Worm (Caenorhabditis elegans) whole organism, mixed stage, embryonic: ENCODE data around the gene trap-3.

Experiments used
- M03D4.4 ChIP-seq: sonication (generic microtip); optimal IDR thresholded peaks from 2 replicates; lab custom pipeline; 2017; ENCODE audit warnings: mild to moderate bottlenecking, missing genetic modification characterization, missing compliant biosample characterization
- bed-3 ChIP-seq: fragments of 200-800 bp; sonication (Bioruptor generic); optimal IDR thresholded peaks from 3 replicates; lab custom pipeline; 2018; ENCODE audit warnings: mild to moderate bottlenecking, missing genetic modification characterization, moderate library complexity, missing compliant biosample characterization
- ceh-39 ChIP-seq: fragments of 150-350 bp; optimal IDR thresholded peaks from 2 replicates; lab custom pipeline; 2014; ENCODE audit warnings: missing biosample characterization, missing genetic modification characterization
- ceh-43 ChIP-seq: fragments of 200-800 bp; sonication (Bioruptor generic); optimal IDR thresholded peaks from 2 replicates; lab custom pipeline; 2018; ENCODE audit warnings: mild to moderate bottlenecking, missing genetic modification characterization, moderate library complexity, missing compliant biosample characterization
- ces-1 ChIP-seq: fragments of 150-350 bp; optimal IDR thresholded peaks from 2 replicates; lab custom pipeline; 2014; ENCODE audit warnings: missing biosample characterization, missing genetic modification reagents, missing genetic modification characterization
- cnd-1 ChIP-seq: fragments of 200-800 bp; sonication (Bioruptor generic); optimal IDR thresholded peaks from 2 replicates; lab custom pipeline; 2018; ENCODE audit warnings: mild to moderate bottlenecking, missing genetic modification characterization, missing compliant biosample characterization
- drap-1 ChIP-seq: fragments of 200-800 bp; sonication (Bioruptor generic); optimal IDR thresholded peaks from 3 replicates; lab custom pipeline; 2018; ENCODE audit warnings: mild to moderate bottlenecking, missing genetic modification characterization, missing compliant biosample characterization
- elt-1 ChIP-seq: sonication (generic microtip); optimal IDR thresholded peaks from 2 replicates; lab custom pipeline; 2017; ENCODE audit warnings: missing genetic modification characterization, mild to moderate bottlenecking, missing compliant biosample characterization, antibody characterized with exemption, moderate library complexity, borderline replicate concordance; ENCODE audit not compliant: insufficient read depth
- elt-3 ChIP-seq: fragments of 150-350 bp; optimal IDR thresholded peaks from 2 replicates; lab custom pipeline; 2014; ENCODE audit warnings: missing biosample characterization, missing genetic modification characterization
- flh-1 ChIP-seq: fragments of 200-800 bp; sonication (Bioruptor generic); optimal IDR thresholded peaks from 2 replicates; lab custom pipeline; 2018; ENCODE audit warnings: mild to moderate bottlenecking, missing genetic modification characterization, moderate library complexity, missing compliant biosample characterization
- hlh-1 ChIP-seq: fragments of 150-350 bp; optimal IDR thresholded peaks from 2 replicates; lab custom pipeline; 2014; ENCODE audit warnings: missing biosample characterization, missing genetic modification reagents, missing genetic modification characterization
- lin-32 ChIP-seq: fragments of 200-800 bp; sonication (Bioruptor generic); optimal IDR thresholded peaks from 2 replicates; lab custom pipeline; 2018; ENCODE audit warnings: mild to moderate bottlenecking, missing genetic modification characterization, missing compliant biosample characterization
- lsy-2 ChIP-seq: fragments of 150-350 bp; optimal IDR thresholded peaks from 2 replicates; lab custom pipeline; 2014; ENCODE audit warnings: missing biosample characterization, missing genetic modification characterization
- mab-5 ChIP-seq: fragments of 150-350 bp; optimal IDR thresholded peaks from 2 replicates; lab custom pipeline; 2014; ENCODE audit warnings: missing biosample characterization, missing genetic modification characterization
- mep-1 ChIP-seq: fragments of 150-350 bp; optimal IDR thresholded peaks from 2 replicates; lab custom pipeline; 2017; ENCODE audit warnings: missing biosample characterization, missing genetic modification reagents, missing genetic modification characterization, inconsistent platforms
- mls-2 ChIP-seq: sonication (generic microtip); optimal IDR thresholded peaks from 2 replicates; lab custom pipeline; 2016; ENCODE audit warnings: mild to moderate bottlenecking, missing genetic modification characterization, moderate library complexity, missing compliant biosample characterization
- nhr-12 ChIP-seq: fragments of 150-350 bp; optimal IDR thresholded peaks from 2 replicates; lab custom pipeline; 2014; ENCODE audit warnings: missing biosample characterization, missing genetic modification characterization
- nhr-2 ChIP-seq: fragments of 150-350 bp; optimal IDR thresholded peaks from 2 replicates; lab custom pipeline; 2014; ENCODE audit warnings: missing biosample characterization, missing genetic modification characterization
- nhr-237 ChIP-seq: fragments of 150-350 bp; optimal IDR thresholded peaks from 2 replicates; lab custom pipeline; 2014; ENCODE audit warnings: missing biosample characterization, missing genetic modification characterization
- nhr-28 ChIP-seq: fragments of 150-350 bp; optimal IDR thresholded peaks from 2 replicates; lab custom pipeline; 2014; ENCODE audit warnings: missing biosample characterization, missing genetic modification characterization
- nhr-76 ChIP-seq: sonication (generic microtip); optimal IDR thresholded peaks from 2 replicates; lab custom pipeline; 2017; ENCODE audit warnings: missing biosample characterization, missing genetic modification characterization
- pha-4 ChIP-seq: fragments of 150-350 bp; optimal IDR thresholded peaks from 2 replicates; lab custom pipeline; 2018; ENCODE audit warnings: missing biosample characterization, missing genetic modification reagents, missing genetic modification characterization
- sem-2 ChIP-seq: fragments of 200-800 bp; sonication (Bioruptor generic); optimal IDR thresholded peaks from 2 replicates; lab custom pipeline; 2018; ENCODE audit warnings: mild to moderate bottlenecking, missing genetic modification characterization, missing compliant biosample characterization
- snpc-4 ChIP-seq: fragments of 150-350 bp; optimal IDR thresholded peaks from 2 replicates; lab custom pipeline; 2014; ENCODE audit warnings: missing biosample characterization, missing genetic modification characterization
- tbx-8 ChIP-seq: fragments of 200-800 bp; sonication (Bioruptor generic); optimal IDR thresholded peaks from 2 replicates; lab custom pipeline; 2018; ENCODE audit warnings: mild to moderate bottlenecking, missing genetic modification characterization, moderate library complexity, missing compliant biosample characterization
- unc-120 ChIP-seq: sonication (generic microtip); optimal IDR thresholded peaks from 2 replicates; lab custom pipeline; 2017; ENCODE audit warnings: missing genetic modification characterization, missing compliant biosample characterization; ENCODE audit not compliant: poor library complexity, severe bottlenecking
- unc-62 ChIP-seq: fragments of 150-350 bp; optimal IDR thresholded peaks from 2 replicates; lab custom pipeline; 2014; ENCODE audit warnings: missing biosample characterization, missing genetic modification reagents, missing genetic modification characterization
- zip-8 ChIP-seq: fragments of 150-350 bp; optimal IDR thresholded peaks from 2 replicates; lab custom pipeline; 2014; ENCODE audit warnings: missing biosample characterization, missing genetic modification characterization
- ztf-11 ChIP-seq: fragments of 150-350 bp; optimal IDR thresholded peaks from 2 replicates; lab custom pipeline; 2014; ENCODE audit warnings: missing biosample characterization, missing genetic modification characterization

The trap-3 gene

ce11 chrIV:2408437-2408836 lies 19.2 kb downstream of the trap-3 start (continued):
- TF ChIP-seq drap-1 (GFP tag; lab: Kevin White, UChicago) (peak; percentile 95), lsy-2 (peak; percentile 65), nhr-237 (tag; lab: Kevin White, UChicago) (peak; percentile 51), ceh-43 (GFP tag; lab: Kevin White, UChicago) (peak; percentile 89), lin-32 (GFP tag; lab: Kevin White, UChicago) (peak; percentile 98), elt-1 (tag; lab: Kevin White, UChicago) (no peak)
- TF ChIP-seq, all 35 proteins: peak for 27

DNA sequence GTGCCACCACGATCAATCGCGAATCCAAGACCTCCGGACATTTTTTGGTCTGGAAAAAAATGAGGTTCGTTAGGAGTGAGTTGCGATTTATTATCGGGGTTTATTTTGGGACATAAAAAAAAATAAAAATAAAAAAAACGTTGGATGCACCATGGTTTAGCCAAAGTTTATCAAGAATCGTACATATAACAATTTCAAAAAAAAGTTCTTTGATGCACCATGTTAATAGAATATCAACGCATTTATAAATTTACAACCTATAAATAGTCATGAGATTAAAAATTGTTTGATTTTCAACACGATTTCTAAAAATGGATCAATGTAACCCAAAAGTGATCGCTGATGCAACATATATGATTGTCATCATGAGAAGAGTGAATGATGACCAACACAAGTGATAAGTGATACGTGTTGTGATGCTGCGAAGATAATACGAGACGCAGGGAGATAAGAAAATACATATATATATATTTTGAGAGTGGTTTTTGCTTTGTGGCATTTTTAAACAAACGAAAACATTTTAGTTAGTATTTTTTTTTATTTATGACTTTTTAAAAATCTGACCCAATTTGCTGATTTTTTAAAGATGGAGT lies 23.2 kb downstream of the trap-3 start, which contains the start of gene Y38F2AR.12:
Y38F2AR.12 (minus strand) TSS at position 51 of the 593 bp plus-strand sequence.
- no peak for TF ChIP-seq unc-62 (GFP tag; lab: Kevin White, UChicago)
- no peak for TF ChIP-seq ztf-11 (tag; lab: Kevin White, UChicago)
- no peak for TF ChIP-seq nhr-2 (tag; lab: Kevin White, UChicago)
- no peak for TF ChIP-seq hlh-1 (tag; lab: Kevin White, UChicago)
- TF ChIP-seq bed-3: no peak
- TF ChIP-seq ceh-43 (GFP tag; lab: Kevin White, UChicago): no peak
- no peak for TF ChIP-seq unc-120 (tag; lab: Kevin White, UChicago)
- TF ChIP-seq ces-1 (GFP tag; lab: Kevin White, UChicago): no peak
- no peak for TF ChIP-seq nhr-76 (tag; lab: Kevin White, UChicago)
- TF ChIP-seq lin-32 (GFP tag; lab: Kevin White, UChicago): no peak
- TF ChIP-seq elt-3 (tag; lab: Kevin White, UChicago): no peak
- no peak for TF ChIP-seq drap-1 (GFP tag; lab: Kevin White, UChicago)
- TF ChIP-seq tbx-8 (GFP tag; lab: Kevin White, UChicago): no peak
- TF ChIP-seq flh-1 (GFP tag; lab: Kevin White, UChicago): no peak
- TF ChIP-seq nhr-28 (tag; lab: Kevin White, UChicago): no peak
- no peak for TF ChIP-seq pha-4 (tag; lab: Kevin White, UChicago)
- no peak for TF ChIP-seq zip-8 (tag; lab: Kevin White, UChicago)
- TF ChIP-seq nhr-237 (tag; lab: Kevin White, UChicago): no peak
- TF ChIP-seq lsy-2: no peak
- no peak for TF ChIP-seq snpc-4 (tag; lab: Kevin White, UChicago)

- TF ChIP-seq drap-1 (GFP tag; lab: Kevin White, UChicago) (no peak), cnd-1 (no peak), nhr-12 (no peak), flh-1 (GFP tag; lab: Kevin White, UChicago) (no peak), tbx-8 (GFP tag; lab: Kevin White, UChicago) (no peak), sem-2 (GFP tag; lab: Kevin White, UChicago) (no peak), mab-5 (tag; lab: Kevin White, UChicago) (no peak), elt-3 (tag; lab: Kevin White, UChicago) (no peak), ceh-39 (tag; lab: Kevin White, UChicago) (no peak), bed-3 (no peak), ces-1 (GFP tag; lab: Kevin White, UChicago) (no peak)
Measured at ce11 chrIV:2416738-2417137, 27.5 kb downstream of the trap-3 start.

- no peak for TF ChIP-seq M03D4.4 (tag; lab: Kevin White, UChicago)
- TF ChIP-seq zip-8 (tag; lab: Kevin White, UChicago): no peak
- TF ChIP-seq ceh-43 (GFP tag; lab: Kevin White, UChicago): no peak
- no peak for TF ChIP-seq lin-32 (GFP tag; lab: Kevin White, UChicago)
- TF ChIP-seq nhr-12: no peak
- no peak for TF ChIP-seq ztf-11 (tag; lab: Kevin White, UChicago)
Measured at ce11 chrIV:2432693-2433092, 43.4 kb downstream of the trap-3 start, which contains the start of gene C45G7.4. TSS of gene C45G7.4 (plus strand) at chrIV:2432993.

- TF ChIP-seq M03D4.4 (tag; lab: Kevin White, UChicago): no peak
- TF ChIP-seq unc-62 (GFP tag; lab: Kevin White, UChicago): no peak
- no peak for TF ChIP-seq drap-1 (GFP tag; lab: Kevin White, UChicago)
- TF ChIP-seq mls-2 (tag; lab: Kevin White, UChicago): no peak
- TF ChIP-seq flh-1 (GFP tag; lab: Kevin White, UChicago): no peak
- no peak for TF ChIP-seq mab-5 (tag; lab: Kevin White, UChicago)
- no peak for TF ChIP-seq nhr-2 (tag; lab: Kevin White, UChicago)
- TF ChIP-seq mep-1: no peak
- TF ChIP-seq bed-3: no peak
- no peak for TF ChIP-seq ceh-43 (GFP tag; lab: Kevin White, UChicago)
- no peak for TF ChIP-seq lsy-2
Measured at ce11 chrIV:2434366-2434765, 45.1 kb downstream of the trap-3 start.
